Fruit fly (Drosophila melanogaster) whole organism, adult: Measurements from ENCODE around the gene Osi4.

Source experiments
- CG11617 ChIP-seq: fragments of 200-800 bp; sonication (Bioruptor generic); optimal IDR thresholded peaks from 2 replicates; lab custom pipeline; 2017; ENCODE audit warnings: mild to moderate bottlenecking, missing biosample characterization, missing genetic modification reagents, missing genetic modification characterization
- CG1620 ChIP-seq: fragments of 200-800 bp; sonication (Bioruptor generic); optimal IDR thresholded peaks from 2 replicates; lab custom pipeline; 2016; ENCODE audit warnings: missing biosample characterization, missing genetic modification characterization
- CG33017 ChIP-seq: fragments of 200-800 bp; sonication (Bioruptor generic); optimal IDR thresholded peaks from 2 replicates; lab custom pipeline; 2018; ENCODE audit warnings: missing biosample characterization, mild to moderate bottlenecking, missing genetic modification characterization, moderate library complexity
- CG5204 ChIP-seq: fragments of 200-800 bp; sonication (Bioruptor generic); optimal IDR thresholded peaks from 2 replicates; lab custom pipeline; 2016; ENCODE audit warnings: missing biosample characterization, missing genetic modification characterization
- CG7101 ChIP-seq: fragments of 200-800 bp; sonication (Bioruptor generic); optimal IDR thresholded peaks from 2 replicates; lab custom pipeline; 2018; ENCODE audit warnings: missing biosample characterization, mild to moderate bottlenecking, missing genetic modification characterization, moderate library complexity
- Hr96 ChIP-seq: fragments of 200-800 bp; sonication (Bioruptor generic); optimal IDR thresholded peaks from 2 replicates; lab custom pipeline; 2016; ENCODE audit warnings: missing biosample characterization, missing genetic modification characterization
- Mnt ChIP-seq: fragments of 200-800 bp; sonication (Bioruptor generic); optimal IDR thresholded peaks from 2 replicates; lab custom pipeline; 2016; ENCODE audit warnings: missing biosample characterization, mild to moderate bottlenecking, missing genetic modification characterization
- bab1 ChIP-seq: fragments of 200-800 bp; sonication (Bioruptor generic); optimal IDR thresholded peaks from 3 replicates; lab custom pipeline; 2019; ENCODE audit warnings: missing biosample characterization, mild to moderate bottlenecking, missing genetic modification characterization, moderate library complexity
- cic ChIP-seq: fragments of 200-800 bp; sonication (Bioruptor generic); optimal IDR thresholded peaks from 2 replicates; lab custom pipeline; 2017; ENCODE audit warnings: missing biosample characterization, mild to moderate bottlenecking, missing genetic modification characterization, moderate library complexity
- cnc ChIP-seq, 2 experiments: fragments of >200 bp; optimal IDR thresholded peaks; 2 replicates each; lab custom pipeline; 2017
- kay ChIP-seq: fragments of 200-800 bp; sonication (Bioruptor generic); peaks from one replicate; lab custom pipeline; 2016; ENCODE audit warnings: missing biosample characterization, missing genetic modification characterization, borderline replicate concordance
- pad ChIP-seq: fragments of 200-800 bp; sonication (Bioruptor generic); optimal IDR thresholded peaks from 3 replicates; lab custom pipeline; 2017; ENCODE audit warnings: missing biosample characterization, missing genetic modification characterization, mild to moderate bottlenecking, moderate library complexity, missing genetic modification reagents
- tj ChIP-seq: fragments of 200-800 bp; sonication (Bioruptor generic); optimal IDR thresholded peaks from 3 replicates; lab custom pipeline; 2017; ENCODE audit warnings: missing biosample characterization, mild to moderate bottlenecking, missing genetic modification characterization, moderate library complexity

dm6 chr3R:6248694-6249093 lies 27.1 kb upstream of the Osi4 start, which contains the start of gene Osi7:
- no peak for TF ChIP-seq CG33017 (tag; lab: Kevin White, UChicago)
- no peak for TF ChIP-seq kay (GFP tag; lab: Kevin White, UChicago)
- no peak for TF ChIP-seq cic (GFP tag; lab: Kevin White, UChicago)
- no peak for TF ChIP-seq CG11617 (GFP tag; lab: Kevin White, UChicago)
- TF ChIP-seq CG1620, result no peak
- no peak for TF ChIP-seq CG7101 (tag; lab: Kevin White, UChicago)
- TF ChIP-seq cnc (optimal IDR thresholded peaks at IDR 0.05; lab: Kevin White, UChicago), result no peak
- TF ChIP-seq CG5204, result no peak
- TF ChIP-seq bab1 (GFP tag; lab: Kevin White, UChicago), result no peak
- no peak for TF ChIP-seq pad (GFP tag; lab: Kevin White, UChicago)
- TF ChIP-seq tj (GFP tag; lab: Kevin White, UChicago), result no peak
- TF ChIP-seq Hr96 (GFP tag; lab: Kevin White, UChicago), result no peak
- no peak for TF ChIP-seq Mnt (GFP tag; lab: Kevin White, UChicago)
